Fruit fly (Drosophila melanogaster) whole organism, embryonic: ENCODE results near the gene MED18.

ENCODE experiments used
- CG10209 ChIP-seq: fragments of 200-800 bp; sonication (Bioruptor generic); optimal IDR thresholded peaks from 3 replicates; lab custom pipeline; 2017; ENCODE audit warnings: missing biosample characterization, mild to moderate bottlenecking, missing genetic modification characterization, missing genetic modification reagents
- CG10543 ChIP-seq: fragments of 200-800 bp; sonication (Bioruptor generic); optimal IDR thresholded peaks from 3 replicates; lab custom pipeline; 2017; ENCODE audit warnings: missing biosample characterization, mild to moderate bottlenecking, missing genetic modification characterization, moderate library complexity
- CG10979 ChIP-seq: fragments of 200-800 bp; sonication (Bioruptor generic); optimal IDR thresholded peaks from 2 replicates; lab custom pipeline; 2018; ENCODE audit warnings: missing biosample characterization, mild to moderate bottlenecking, missing genetic modification characterization, moderate library complexity
- CG13287 ChIP-seq: fragments of 200-800 bp; sonication (Bioruptor generic); IDR thresholded peaks from 2 replicates; pipeline ENCODE4 v1.3.6; 2022; ENCODE audit warnings: missing biosample characterization, missing genetic modification characterization; ENCODE audit not compliant: partially characterized antibody
- CG13296 ChIP-seq: fragments of 200-800 bp; sonication (Bioruptor generic); optimal IDR thresholded peaks from 3 replicates; lab custom pipeline; 2018; ENCODE audit warnings: missing biosample characterization, mild to moderate bottlenecking, missing genetic modification characterization
- CG13624 ChIP-seq: fragments of 200-800 bp; sonication (Bioruptor generic); optimal IDR thresholded peaks from 2 replicates; lab custom pipeline; 2016; ENCODE audit warnings: missing biosample characterization, missing genetic modification characterization
- CG16779 ChIP-seq: fragments of 200-800 bp; sonication (Bioruptor generic); IDR thresholded peaks from 2 replicates; pipeline ENCODE4 v1.3.6; 2022; ENCODE audit warnings: missing biosample characterization, missing genetic modification characterization
- CG18764 ChIP-seq: fragments of 200-800 bp; sonication (Bioruptor generic); optimal IDR thresholded peaks from 3 replicates; lab custom pipeline; 2016; ENCODE audit warnings: missing biosample characterization, missing genetic modification characterization
- CG2875 ChIP-seq: fragments of 200-800 bp; sonication (Bioruptor generic); optimal IDR thresholded peaks from 2 replicates; lab custom pipeline; 2017; ENCODE audit warnings: missing biosample characterization, mild to moderate bottlenecking, missing genetic modification characterization, missing genetic modification reagents
- CG31224 ChIP-seq: fragments of 200-800 bp; sonication (Bioruptor generic); IDR thresholded peaks from 2 replicates; pipeline ENCODE4 v1.3.6; 2022; ENCODE audit warnings: missing biosample characterization, missing genetic modification characterization
- CG33557 ChIP-seq: fragments of 200-800 bp; sonication (Bioruptor generic); optimal IDR thresholded peaks from 2 replicates; lab custom pipeline; 2019; ENCODE audit warnings: missing biosample characterization, mild to moderate bottlenecking, missing genetic modification characterization, moderate library complexity
- CG7372 ChIP-seq: fragments of 200-800 bp; sonication (Bioruptor generic); IDR thresholded peaks from 2 replicates; pipeline ENCODE4 v1.3.6; 2022; ENCODE audit warnings: missing biosample characterization, missing genetic modification characterization
- CG7839 ChIP-seq: fragments of 200-800 bp; sonication (Bioruptor generic); optimal IDR thresholded peaks from 3 replicates; lab custom pipeline; 2018; ENCODE audit warnings: missing biosample characterization, mild to moderate bottlenecking, missing genetic modification characterization, moderate library complexity
- CG8281 ChIP-seq: fragments of 200-800 bp; sonication (Bioruptor generic); optimal IDR thresholded peaks from 2 replicates; lab custom pipeline; 2018; ENCODE audit warnings: missing biosample characterization, mild to moderate bottlenecking, missing genetic modification characterization, moderate library complexity
- CG8944 ChIP-seq: fragments of 200-800 bp; sonication (Bioruptor generic); optimal IDR thresholded peaks from 3 replicates; lab custom pipeline; 2016; ENCODE audit warnings: missing biosample characterization, missing genetic modification characterization
- CG9609 ChIP-seq: fragments of 200-800 bp; sonication (Bioruptor generic); optimal IDR thresholded peaks from 3 replicates; lab custom pipeline; 2016; ENCODE audit warnings: missing biosample characterization, missing genetic modification characterization
- CG9727 ChIP-seq: fragments of 200-800 bp; sonication (Bioruptor generic); optimal IDR thresholded peaks from 3 replicates; lab custom pipeline; 2017; ENCODE audit warnings: missing biosample characterization, mild to moderate bottlenecking, missing genetic modification characterization
- CG9817 ChIP-seq: fragments of 200-800 bp; sonication (Bioruptor generic); optimal IDR thresholded peaks from 2 replicates; lab custom pipeline; 2018; ENCODE audit warnings: missing biosample characterization, mild to moderate bottlenecking, missing genetic modification characterization, moderate library complexity
- CHES-1-like ChIP-seq: fragments of 200-800 bp; sonication (Bioruptor generic); optimal IDR thresholded peaks from 2 replicates; lab custom pipeline; 2016; ENCODE audit warnings: missing biosample characterization, missing genetic modification characterization
- Camta ChIP-seq: fragments of 200-800 bp; sonication (Bioruptor generic); optimal IDR thresholded peaks from 2 replicates; lab custom pipeline; 2016; ENCODE audit warnings: missing biosample characterization, missing genetic modification characterization
- D19B ChIP-seq: fragments of 200-800 bp; sonication (Bioruptor generic); optimal IDR thresholded peaks from 2 replicates; lab custom pipeline; 2017; ENCODE audit warnings: missing biosample characterization, mild to moderate bottlenecking, missing genetic modification characterization
- E2f1 ChIP-seq: fragments of 200-800 bp; sonication (Bioruptor generic); IDR thresholded peaks from 2 replicates; pipeline ENCODE4 v1.3.6; 2022; ENCODE audit warnings: missing biosample characterization, missing genetic modification characterization
- Ets97D ChIP-seq: fragments of 200-800 bp; sonication (Bioruptor generic); optimal IDR thresholded peaks from 3 replicates; lab custom pipeline; 2016; ENCODE audit warnings: missing biosample characterization, missing genetic modification characterization
- GATAe ChIP-seq: fragments of 200-800 bp; sonication (Bioruptor generic); conservative IDR thresholded peaks from 2 replicates; pipeline ENCODE4 v1.3.6; 2022; ENCODE audit warnings: missing biosample characterization, missing genetic modification characterization
- HLHmδ ChIP-seq: fragments of 200-800 bp; sonication (Bioruptor generic); optimal IDR thresholded peaks from 2 replicates; lab custom pipeline; 2018; ENCODE audit warnings: missing biosample characterization, mild to moderate bottlenecking, missing genetic modification characterization, moderate library complexity
- Hmx ChIP-seq: fragments of 200-800 bp; sonication (Bioruptor generic); optimal IDR thresholded peaks from 2 replicates; lab custom pipeline; 2016; ENCODE audit warnings: missing biosample characterization, missing genetic modification characterization
- Hsf ChIP-seq: fragments of 200-800 bp; sonication (Bioruptor generic); optimal IDR thresholded peaks from 3 replicates; lab custom pipeline; 2016; ENCODE audit warnings: missing biosample characterization, missing genetic modification characterization
- Lhr ChIP-seq: fragments of 200-800 bp; sonication (Bioruptor generic); optimal IDR thresholded peaks from 3 replicates; lab custom pipeline; 2017; ENCODE audit warnings: mild to moderate bottlenecking, missing biosample characterization, missing genetic modification reagents, missing genetic modification characterization
- Med ChIP-seq: fragments of 200-800 bp; sonication (Bioruptor generic); peaks from one replicate; lab custom pipeline; 2016; ENCODE audit warnings: missing biosample characterization, missing genetic modification characterization, mild to moderate bottlenecking, inconsistent platforms, moderate library complexity
- NFAT ChIP-seq: fragments of 200-800 bp; sonication (Bioruptor generic); IDR thresholded peaks from 2 replicates; pipeline ENCODE4 v1.3.6; 2022; ENCODE audit warnings: missing biosample characterization, missing genetic modification characterization
- Opbp ChIP-seq: fragments of 200-800 bp; sonication (Bioruptor generic); IDR thresholded peaks from 3 replicates; pipeline ENCODE4 v1.3.6; 2022; ENCODE audit warnings: missing biosample characterization, missing genetic modification characterization; ENCODE audit not compliant: partially characterized antibody
- PHDP ChIP-seq: fragments of 200-800 bp; sonication (Bioruptor generic); optimal IDR thresholded peaks from 3 replicates; lab custom pipeline; 2018; ENCODE audit warnings: missing biosample characterization, mild to moderate bottlenecking, missing genetic modification characterization, moderate library complexity
- Poxn ChIP-seq: fragments of 200-800 bp; sonication (Bioruptor generic); IDR thresholded peaks from 2 replicates; pipeline ENCODE4 v1.3.6; 2022; ENCODE audit warnings: missing biosample characterization, missing genetic modification characterization
- Ptx1 ChIP-seq: fragments of 200-800 bp; sonication (Bioruptor generic); IDR thresholded peaks from 2 replicates; pipeline ENCODE4 v1.3.6; 2022; ENCODE audit warnings: missing biosample characterization, missing genetic modification characterization
- bowl ChIP-seq: fragments of 200-800 bp; sonication (Bioruptor generic); IDR thresholded peaks from 2 replicates; pipeline ENCODE4 v1.3.6; 2022; ENCODE audit warnings: missing biosample characterization, missing genetic modification characterization
- cato ChIP-seq: fragments of 200-800 bp; sonication (Bioruptor generic); optimal IDR thresholded peaks from 2 replicates; lab custom pipeline; 2016; ENCODE audit warnings: missing biosample characterization, missing genetic modification characterization, borderline replicate concordance
- cg ChIP-seq: fragments of 200-800 bp; sonication (Bioruptor generic); optimal IDR thresholded peaks from 3 replicates; lab custom pipeline; 2019; ENCODE audit warnings: missing biosample characterization, mild to moderate bottlenecking, missing genetic modification characterization, moderate library complexity
- crp ChIP-seq, 2 experiments: fragments of 200-800 bp; sonication (Bioruptor generic); optimal IDR thresholded peaks; 2 replicates in 1 of 2; 3 replicates in 1 of 2; lab custom pipeline; 2017; ENCODE audit warnings: missing biosample characterization in 2 of 2, missing genetic modification characterization in 2 of 2, mild to moderate bottlenecking in 1 of 2, moderate library complexity in 1 of 2
- dati ChIP-seq: fragments of 200-800 bp; sonication (Bioruptor generic); IDR thresholded peaks from 2 replicates; pipeline ENCODE4 v1.3.6; 2022; ENCODE audit warnings: missing biosample characterization, missing genetic modification characterization
- gt ChIP-seq: fragments of 200-800 bp; sonication (Bioruptor generic); IDR thresholded peaks from 2 replicates; pipeline ENCODE4 v1.3.6; 2022; ENCODE audit warnings: missing biosample characterization, missing genetic modification characterization
- lbe ChIP-seq: fragments of 200-800 bp; sonication (Bioruptor generic); optimal IDR thresholded peaks from 2 replicates; lab custom pipeline; 2016; ENCODE audit warnings: missing biosample characterization, mild to moderate bottlenecking, missing genetic modification characterization
- nau ChIP-seq: fragments of 200-800 bp; sonication (Bioruptor generic); optimal IDR thresholded peaks from 3 replicates; lab custom pipeline; 2017; ENCODE audit warnings: missing biosample characterization, mild to moderate bottlenecking, missing genetic modification characterization, missing genetic modification reagents
- odd ChIP-seq: fragments of 200-800 bp; sonication (Bioruptor generic); optimal IDR thresholded peaks from 2 replicates; lab custom pipeline; 2017; ENCODE audit warnings: missing biosample characterization, mild to moderate bottlenecking, missing genetic modification characterization
- org-1 ChIP-seq: fragments of 200-800 bp; sonication (Bioruptor generic); optimal IDR thresholded peaks from 2 replicates; lab custom pipeline; 2017; ENCODE audit warnings: missing biosample characterization, missing genetic modification characterization
- pros ChIP-seq: fragments of 200-800 bp; sonication (Bioruptor generic); optimal IDR thresholded peaks from 3 replicates; lab custom pipeline; 2019; ENCODE audit warnings: missing biosample characterization, mild to moderate bottlenecking, missing genetic modification characterization, moderate library complexity
- sima ChIP-seq: fragments of 200-800 bp; sonication (Bioruptor generic); optimal IDR thresholded peaks from 2 replicates; lab custom pipeline; 2016; ENCODE audit warnings: missing biosample characterization, missing genetic modification characterization
- sna ChIP-seq: fragments of 200-800 bp; sonication (Bioruptor generic); IDR thresholded peaks from 2 replicates; pipeline ENCODE4 v1.3.6; 2022; ENCODE audit warnings: missing biosample characterization, missing genetic modification characterization; ENCODE audit not compliant: partially characterized antibody
- sr ChIP-seq: fragments of 200-800 bp; sonication (Bioruptor generic); IDR thresholded peaks from 3 replicates; pipeline ENCODE4 v1.3.6; 2022; ENCODE audit warnings: missing biosample characterization, missing genetic modification characterization
- ssp ChIP-seq: fragments of 200-800 bp; sonication (Bioruptor generic); IDR thresholded peaks from 2 replicates; pipeline ENCODE4 v1.3.6; 2022; ENCODE audit warnings: missing biosample characterization, missing genetic modification characterization
- tup ChIP-seq: fragments of 200-800 bp; sonication (Bioruptor generic); optimal IDR thresholded peaks from 2 replicates; lab custom pipeline; 2016; ENCODE audit warnings: missing biosample characterization, mild to moderate bottlenecking, missing genetic modification characterization, moderate library complexity
- z ChIP-seq: fragments of 200-800 bp; sonication (Bioruptor generic); IDR thresholded peaks from 3 replicates; pipeline ENCODE4 v1.3.6; 2022; ENCODE audit warnings: missing biosample characterization, missing genetic modification characterization

The MED18 gene

DNA sequence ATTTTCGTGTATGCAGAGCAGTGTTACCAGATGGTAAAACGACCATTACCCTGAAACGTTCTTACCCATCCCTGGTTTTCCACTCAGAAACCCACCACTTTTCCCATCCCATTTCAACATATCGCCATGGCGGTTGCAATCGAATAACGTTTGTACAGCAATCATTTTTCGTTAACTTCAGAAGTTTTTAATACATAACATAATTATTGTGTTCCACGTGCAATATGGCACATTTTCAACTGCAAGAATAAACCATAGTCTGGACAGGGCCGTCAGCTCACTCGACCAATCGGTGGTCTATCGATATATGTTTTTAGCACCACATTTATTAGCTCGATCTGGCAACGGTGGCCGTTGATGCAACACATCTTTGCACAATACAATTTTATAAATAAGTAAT, 24.2 kb downstream of the MED18 start, which contains the start of the genes trr and mRpL16 (continued):
- TF ChIP-seq CG9609 (GFP tag; lab: Kevin White, UChicago) (peak; percentile 22), CG13624 (GFP tag; lab: Kevin White, UChicago) (peak; percentile 39), CG9817 (peak; percentile 50), tup (GFP tag; lab: Kevin White, UChicago) (no peak), z (GFP tag; lab: Robert Waterston, UW) (no peak), odd (no peak), crp (GFP tag; optimal IDR thresholded peaks at IDR 0.05; lab: Kevin White, UChicago) (peak in 1 of 2 experiments; percentile 24), CG13287 (peak; percentile 82), nau (GFP tag; lab: Kevin White, UChicago) (no peak), CG31224 (GFP tag; lab: Robert Waterston, UW) (0 out of 2 replicates have a peak, but pooled peaks have one; percentile 16), CG9727 (peak; percentile 60), GATAe (GFP tag; lab: Robert Waterston, UW) (no peak), HLHmδ (GFP tag; lab: Kevin White, UChicago) (no peak), Lhr (no peak), bowl (no peak), ssp (GFP tag; lab: Robert Waterston, UW) (peak; percentile 88), CG10209 (GFP tag; lab: Kevin White, UChicago) (no peak), E2f1 (GFP tag; lab: Robert Waterston, UW) (no peak), Hsf (GFP tag; lab: Kevin White, UChicago) (peak; percentile 18), CG13296 (GFP tag; lab: Kevin White, UChicago) (no peak), sna (GFP tag; lab: Robert Waterston, UW) (peak; percentile 68; the same call in 1 of the 2 replicates), CG2875 (GFP tag; lab: Kevin White, UChicago) (no peak), cg (GFP tag; lab: Kevin White, UChicago) (peak; percentile 7), lbe (GFP tag; lab: Kevin White, UChicago) (no peak), PHDP (tag; lab: Kevin White, UChicago) (no peak), NFAT (GFP tag; lab: Robert Waterston, UW) (no peak), CG18764 (GFP tag; lab: Kevin White, UChicago) (no peak), Poxn (GFP tag; lab: Robert Waterston, UW) (no peak), CG7372 (no peak), Ets97D (GFP tag; lab: Kevin White, UChicago) (peak; percentile 66), CG8281 (tag; lab: Kevin White, UChicago) (no peak), org-1 (GFP tag; lab: Kevin White, UChicago) (no peak), cato (GFP tag; lab: Kevin White, UChicago) (no peak), CG33557 (GFP tag; lab: Kevin White, UChicago) (no peak), pros (GFP tag; lab: Kevin White, UChicago) (no peak), D19B (no peak), sima (GFP tag; lab: Kevin White, UChicago) (no peak), Hmx (GFP tag; lab: Kevin White, UChicago) (no peak), CG10543 (GFP tag; lab: Kevin White, UChicago) (no peak), CHES-1-like (GFP tag; lab: Kevin White, UChicago) (peak; percentile 44), Ptx1 (GFP tag; lab: Robert Waterston, UW) (peak; percentile 39; the same call in 1 of the 2 replicates), Med (GFP tag; lab: Kevin White, UChicago) (peak; percentile 93), CG8944 (no peak), CG16779 (GFP tag; lab: Robert Waterston, UW) (no peak), sr (no peak), CG10979 (tag; lab: Kevin White, UChicago) (peak; percentile 32), Camta (GFP tag; lab: Kevin White, UChicago) (no peak), CG7839 (no peak), dati (GFP tag; lab: Robert Waterston, UW) (no peak), gt (GFP tag; lab: Robert Waterston, UW) (no peak), Opbp (GFP tag; lab: Robert Waterston, UW) (peak; percentile 52; the same call in 2 of the 3 replicates)
